Fruit fly (Drosophila melanogaster): ENCODE data around the gene ATPsynCF6.

The ATPsynCF6 gene

dm6 chr3R:23386907-23387306 is 31.0 kb upstream of the ATPsynCF6 start (continued):
- TF ChIP-seq Ravus (GFP tag; IDR thresholded peaks at IDR 0.05), result no peak
- no peak for TF ChIP-seq pb (GFP tag; optimal IDR thresholded peaks at IDR 0.05)
- no peak for TF ChIP-seq z (GFP tag; IDR thresholded peaks at IDR 0.05)
- no peak for TF ChIP-seq inv (GFP tag; IDR thresholded peaks at IDR 0.05; ENCODE audit: partially characterized antibody)
- peak; percentile 9 for TF ChIP-seq Dek (tag; optimal IDR thresholded peaks at IDR 0.05)
- TF ChIP-seq H2.0 (GFP tag; IDR thresholded peaks at IDR 0.05), result no peak
- TF ChIP-seq run (tag; optimal IDR thresholded peaks at IDR 0.05), result no peak
- TF ChIP-seq gcm2 (GFP tag; optimal IDR thresholded peaks at IDR 0.05), result no peak
- no peak for TF ChIP-seq CG11085 (GFP tag; IDR thresholded peaks at IDR 0.05)
- TF ChIP-seq grau (tag; optimal IDR thresholded peaks at IDR 0.05), result peak; percentile 45
- TF ChIP-seq HLH3B (GFP tag; IDR thresholded peaks at IDR 0.05), result no peak
- TF ChIP-seq CG31365 (tag; optimal IDR thresholded peaks at IDR 0.05), result no peak
- TF ChIP-seq schlank (tag; optimal IDR thresholded peaks at IDR 0.05), result no peak
- TF ChIP-seq Six4 (GFP tag; optimal IDR thresholded peaks at IDR 0.05), result no peak
- TF ChIP-seq gfzf (GFP tag; optimal IDR thresholded peaks at IDR 0.05), result no peak
- no peak for TF ChIP-seq Hand (GFP tag; optimal IDR thresholded peaks at IDR 0.05)
- TF ChIP-seq br (optimal IDR thresholded peaks at IDR 0.05), result no peak
- TF ChIP-seq lov (optimal IDR thresholded peaks at IDR 0.05), result no peak
- no peak for TF ChIP-seq lov (GFP tag; IDR thresholded peaks at IDR 0.05)
- TF ChIP-seq CG8281 (tag; optimal IDR thresholded peaks at IDR 0.05), result no peak
- no peak for TF ChIP-seq HLHmδ (GFP tag; optimal IDR thresholded peaks at IDR 0.05)
- no peak; the same call in 1 of the 2 replicates for TF ChIP-seq CG10366 (GFP tag; IDR thresholded peaks at IDR 0.05)
- no peak for TF ChIP-seq HLH4C (GFP tag; IDR thresholded peaks at IDR 0.05; ENCODE audit: partially characterized antibody)
- TF ChIP-seq C15 (GFP tag; IDR thresholded peaks at IDR 0.05), result no peak
- no peak for TF ChIP-seq HLH54F (GFP tag; optimal IDR thresholded peaks at IDR 0.05)
- TF ChIP-seq zf30C (GFP tag; optimal IDR thresholded peaks at IDR 0.05), result peak; percentile 24
- TF ChIP-seq ash1 (GFP tag; optimal IDR thresholded peaks at IDR 0.05), result no peak
- TF ChIP-seq lbe (GFP tag; optimal IDR thresholded peaks at IDR 0.05), result no peak
- no peak for TF ChIP-seq CG3163 (GFP tag; optimal IDR thresholded peaks at IDR 0.05)
- TF ChIP-seq CG4707 (GFP tag; optimal IDR thresholded peaks at IDR 0.05), result no peak
- TF ChIP-seq nmo (GFP tag; optimal IDR thresholded peaks at IDR 0.05), result peak; percentile 62
- no peak for TF ChIP-seq Fer2 (tag; optimal IDR thresholded peaks at IDR 0.05)
- TF ChIP-seq nau (GFP tag; optimal IDR thresholded peaks at IDR 0.05), result no peak
- no peak for TF ChIP-seq bigmax (GFP tag; optimal IDR thresholded peaks at IDR 0.05)
- TF ChIP-seq CG13424 (tag; optimal IDR thresholded peaks at IDR 0.05), result peak; percentile 49
- no peak for TF ChIP-seq dati (GFP tag; IDR thresholded peaks at IDR 0.05)
- peak; percentile 36; the same call in 1 of the 2 replicates for TF ChIP-seq Awh (GFP tag; IDR thresholded peaks at IDR 0.05)
- no peak for TF ChIP-seq CG14667 (GFP tag; IDR thresholded peaks at IDR 0.05)
- no peak for TF ChIP-seq NK7.1 (GFP tag; optimal IDR thresholded peaks at IDR 0.05)
- TF ChIP-seq CTCF (GFP tag; optimal IDR thresholded peaks at IDR 0.05), result peak; percentile 68
- TF ChIP-seq Ets97D (GFP tag; optimal IDR thresholded peaks at IDR 0.05), result no peak
- peak; percentile 34; the same call in 1 of the 2 replicates for TF ChIP-seq ttk (GFP tag; IDR thresholded peaks at IDR 0.05)
- TF ChIP-seq CG12299 (tag; optimal IDR thresholded peaks at IDR 0.05), result no peak
- TF ChIP-seq CG1832 (GFP tag; optimal IDR thresholded peaks at IDR 0.05), result no peak
- TF ChIP-seq CG7357 (GFP tag; IDR thresholded peaks at IDR 0.05), result no peak
- peak; percentile 26; the same call in 1 of the 2 replicates for TF ChIP-seq Ptx1 (GFP tag; IDR thresholded peaks at IDR 0.05)
- no peak for TF ChIP-seq CG15514 (GFP tag; optimal IDR thresholded peaks at IDR 0.05)
- TF ChIP-seq gsb-n (tag; optimal IDR thresholded peaks at IDR 0.05), result peak; percentile 31
- peak; percentile 55 for TF ChIP-seq CG2678 (tag; optimal IDR thresholded peaks at IDR 0.05)
- TF ChIP-seq dm (GFP tag; optimal IDR thresholded peaks at IDR 0.05), result no peak
- no peak for TF ChIP-seq ssp (GFP tag; IDR thresholded peaks at IDR 0.05)
- no peak for TF ChIP-seq CG15011 (GFP tag; optimal IDR thresholded peaks at IDR 0.05)
- no peak for TF ChIP-seq CG12104 (GFP tag; optimal IDR thresholded peaks at IDR 0.05)

Measured in whole organism, embryonic.